Worm (Caenorhabditis elegans) whole organism, young adult: ENCODE data around the gene Y57G11C.5.
"Not testable (repeated sequence)": the region's sequence is repeated elsewhere in the genome, so short reads cannot be mapped to it uniquely, and the experiment has no call there.

Source experiments
- B0035.1 ChIP-seq: sonication (generic microtip); optimal IDR thresholded peaks from 2 replicates; lab custom pipeline; 2016; ENCODE audit warnings: missing genetic modification characterization, mild to moderate bottlenecking, missing compliant biosample characterization, missing genotype, missing genetic modification reagents
- F10E7.11 ChIP-seq: sonication (generic microtip); optimal IDR thresholded peaks from 2 replicates; lab custom pipeline; 2017; ENCODE audit warnings: mild to moderate bottlenecking, missing genetic modification characterization, moderate library complexity, missing compliant biosample characterization
- F22D6.2 ChIP-seq: sonication (generic microtip); optimal IDR thresholded peaks from 2 replicates; lab custom pipeline; 2016; ENCODE audit warnings: mild to moderate bottlenecking, missing genetic modification characterization, missing compliant biosample characterization
- F39B2.1 ChIP-seq: fragments of 200-800 bp; sonication (Bioruptor generic); IDR thresholded peaks from 2 replicates; pipeline ENCODE4 v1.3.6; 2022; ENCODE audit warnings: missing genetic modification reagents, missing genetic modification characterization, missing compliant biosample characterization
- F49E8.2 ChIP-seq: sonication (generic microtip); optimal IDR thresholded peaks from 3 replicates; lab custom pipeline; 2017; ENCODE audit warnings: missing genetic modification characterization, mild to moderate bottlenecking, missing compliant biosample characterization, antibody characterized with exemption, moderate library complexity; ENCODE audit not compliant: insufficient read depth
- T07F8.4 ChIP-seq: sonication (generic microtip); optimal IDR thresholded peaks from 2 replicates; lab custom pipeline; 2016; ENCODE audit warnings: mild to moderate bottlenecking, missing genetic modification characterization, moderate library complexity, missing compliant biosample characterization
- T26A5.8 ChIP-seq: sonication (generic microtip); optimal IDR thresholded peaks from 2 replicates; lab custom pipeline; 2016; ENCODE audit warnings: missing genetic modification characterization, missing compliant biosample characterization
- attf-6 ChIP-seq: fragments of 200-800 bp; sonication (Bioruptor generic); IDR thresholded peaks from 2 replicates; pipeline ENCODE4 v1.3.6; 2022; ENCODE audit warnings: missing genetic modification reagents, missing genetic modification characterization, missing compliant biosample characterization
- bed-2 ChIP-seq: fragments of 200-800 bp; sonication (Bioruptor generic); IDR thresholded peaks from 2 replicates; pipeline ENCODE4 v1.3.6; 2022; ENCODE audit warnings: missing genetic modification reagents, missing genetic modification characterization, missing compliant biosample characterization
- cebp-2 ChIP-seq: fragments of 200-800 bp; sonication (Bioruptor generic); IDR thresholded peaks from 2 replicates; pipeline ENCODE4 v1.3.6; 2022; ENCODE audit warnings: missing genetic modification characterization, missing compliant biosample characterization
- ceh-100 ChIP-seq: fragments of 200-800 bp; sonication (Bioruptor generic); IDR thresholded peaks from 2 replicates; pipeline ENCODE4 v1.3.6; 2022; ENCODE audit warnings: missing genetic modification reagents, missing genetic modification characterization, missing compliant biosample characterization
- efl-1 ChIP-seq: fragments of 150-350 bp; optimal IDR thresholded peaks from 2 replicates; lab custom pipeline; 2014; ENCODE audit warnings: missing biosample characterization, missing genetic modification reagents, missing genetic modification characterization
- egl-44 ChIP-seq: fragments of 200-800 bp; sonication (Bioruptor generic); IDR thresholded peaks from 2 replicates; pipeline ENCODE4 v1.3.6; 2022; ENCODE audit warnings: missing genetic modification reagents, missing genetic modification characterization, missing compliant biosample characterization
- egrh-3 ChIP-seq: fragments of 200-800 bp; sonication (Bioruptor generic); IDR thresholded peaks from 2 replicates; pipeline ENCODE4 v1.3.6; 2022; ENCODE audit warnings: missing genetic modification reagents, missing genetic modification characterization, missing compliant biosample characterization
- ets-4 ChIP-seq: fragments of 200-800 bp; sonication (Bioruptor generic); optimal IDR thresholded peaks from 2 replicates; lab custom pipeline; 2018; ENCODE audit warnings: mild to moderate bottlenecking, missing genetic modification characterization, missing compliant biosample characterization
- fkh-3 ChIP-seq: sonication (generic microtip); optimal IDR thresholded peaks from 2 replicates; lab custom pipeline; 2016; ENCODE audit warnings: mild to moderate bottlenecking, missing genetic modification characterization, missing compliant biosample characterization
- hlh-12 ChIP-seq: sonication (generic microtip); optimal IDR thresholded peaks from 2 replicates; lab custom pipeline; 2016; ENCODE audit warnings: missing genetic modification characterization, missing compliant biosample characterization
- hmg-1.2 ChIP-seq: fragments of 200-800 bp; sonication (Bioruptor generic); IDR thresholded peaks from 2 replicates; pipeline ENCODE4 v1.3.6; 2022; ENCODE audit warnings: missing genetic modification reagents, missing genetic modification characterization, missing compliant biosample characterization
- hsf-1 ChIP-seq: fragments of 200-800 bp; sonication (Bioruptor generic); IDR thresholded peaks from 2 replicates; pipeline ENCODE4 v1.3.6; 2022; ENCODE audit warnings: missing genetic modification reagents, missing genetic modification characterization, missing compliant biosample characterization
- lag-1 ChIP-seq: fragments of 200-800 bp; sonication (Bioruptor generic); IDR thresholded peaks from 2 replicates; pipeline ENCODE4 v1.3.6; 2022; ENCODE audit warnings: missing genetic modification reagents, missing genetic modification characterization, missing compliant biosample characterization
- let-526 ChIP-seq: fragments of 200-800 bp; sonication (Bioruptor generic); IDR thresholded peaks from 2 replicates; pipeline ENCODE4 v1.3.6; 2022; ENCODE audit warnings: missing genetic modification reagents, missing genetic modification characterization, missing compliant biosample characterization
- lsl-1 ChIP-seq: fragments of 200-800 bp; sonication (Bioruptor generic); optimal IDR thresholded peaks from 2 replicates; lab custom pipeline; 2018; ENCODE audit warnings: mild to moderate bottlenecking, missing genetic modification characterization, moderate library complexity, missing compliant biosample characterization
- lsy-27 ChIP-seq: sonication (generic microtip); optimal IDR thresholded peaks from 2 replicates; lab custom pipeline; 2017; ENCODE audit warnings: missing genetic modification characterization, mild to moderate bottlenecking, missing compliant biosample characterization, antibody characterized with exemption, missing genotype, borderline replicate concordance; ENCODE audit not compliant: insufficient read depth
- madf-6 ChIP-seq: fragments of 200-800 bp; sonication (Bioruptor generic); IDR thresholded peaks from 2 replicates; pipeline ENCODE4 v1.3.6; 2022; ENCODE audit warnings: missing genetic modification reagents, missing genetic modification characterization, missing compliant biosample characterization
- repo-1 ChIP-seq: sonication (generic microtip); optimal IDR thresholded peaks from 2 replicates; lab custom pipeline; 2017; ENCODE audit warnings: mild to moderate bottlenecking, missing genetic modification characterization, missing compliant biosample characterization
- snpc-1.1 ChIP-seq: sonication (generic microtip); optimal IDR thresholded peaks from 2 replicates; lab custom pipeline; 2017; ENCODE audit warnings: missing genetic modification characterization, mild to moderate bottlenecking, missing compliant biosample characterization, antibody characterized with exemption, moderate library complexity, missing genotype, missing genetic modification reagents; ENCODE audit not compliant: insufficient read depth
- snpc-4 ChIP-seq, 5 experiments: fragments of 150-350 bp in 1 of 5; sonication (generic microtip) in 4 of 5; optimal IDR thresholded peaks; 2 replicates each; lab custom pipeline; 2014 to 2018; ENCODE audit warnings: missing genetic modification characterization in 5 of 5, missing biosample characterization in 3 of 5, antibody characterized with exemption in 2 of 5, mild to moderate bottlenecking in 2 of 5, missing compliant biosample characterization in 2 of 5, missing genotype in 2 of 5, moderate library complexity in 2 of 5, missing genetic modification reagents in 1 of 5
- tbp1 ChIP-seq: fragments of 200-800 bp; sonication (Bioruptor generic); optimal IDR thresholded peaks from 2 replicates; lab custom pipeline; 2018; ENCODE audit warnings: mild to moderate bottlenecking, missing genetic modification characterization, missing compliant biosample characterization
- ztf-18 ChIP-seq: sonication (generic microtip); optimal IDR thresholded peaks from 2 replicates; lab custom pipeline; 2016; ENCODE audit warnings: missing genotype, mild to moderate bottlenecking, missing genetic modification characterization, missing compliant biosample characterization
- ztf-25 ChIP-seq: fragments of 200-800 bp; sonication (Bioruptor generic); IDR thresholded peaks from 2 replicates; pipeline ENCODE4 v1.3.6; 2022; ENCODE audit warnings: missing genetic modification reagents, missing genetic modification characterization, missing compliant biosample characterization
- ztf-26 ChIP-seq: sonication (generic microtip); optimal IDR thresholded peaks from 2 replicates; lab custom pipeline; 2017; ENCODE audit warnings: missing genetic modification characterization, missing compliant biosample characterization
- ztf-3 ChIP-seq: fragments of 200-800 bp; sonication (Bioruptor generic); optimal IDR thresholded peaks from 2 replicates; lab custom pipeline; 2018; ENCODE audit warnings: mild to moderate bottlenecking, missing genetic modification characterization, missing compliant biosample characterization
- ztf-6 ChIP-seq: fragments of 200-800 bp; sonication (Bioruptor generic); IDR thresholded peaks from 2 replicates; pipeline ENCODE4 v1.3.6; 2022; ENCODE audit warnings: missing genetic modification reagents, missing genetic modification characterization, missing compliant biosample characterization

Y57G11C.5 gene

ce11 chrIV:14759662-14760061 is 5.6 kb downstream of the Y57G11C.5 start:
- TF ChIP-seq snpc-4 (GFP tag; optimal IDR thresholded peaks at IDR 0.05; lab: Kevin White, UChicago), result no peak
- peak in 3 of 4 experiments; percentile 72 to 92 (median 77) for TF ChIP-seq snpc-4 (tag; optimal IDR thresholded peaks at IDR 0.05; lab: Kevin White, UChicago)
- peak; percentile 51 for TF ChIP-seq snpc-1.1
- TF ChIP-seq hmg-1.2 (GFP tag; lab: Robert Waterston, UW), result peak; percentile 36
- TF ChIP-seq ztf-25 (GFP tag; lab: Robert Waterston, UW), result no peak
- TF ChIP-seq, all 124 proteins: peak for 3

- TF ChIP-seq attf-6 (peak; percentile 67; the same call in 1 of the 2 replicates), fkh-3 (tag; lab: Kevin White, UChicago) (no peak), madf-6 (no peak), ztf-6 (GFP tag; lab: Robert Waterston, UW) (no peak)
Measured at ce11 chrIV:14757786-14758185, 7.5 kb downstream of the Y57G11C.5 start.

ce11 chrIV:14754912-14755311 is 10.3 kb downstream of the Y57G11C.5 start, which contains the start of gene Y57G11C.499:
TSS of gene Y57G11C.499 (minus strand) at chrIV:14754934.
- TF ChIP-seq lsy-27 (tag; lab: Kevin White, UChicago) (no peak), snpc-4 (GFP tag; optimal IDR thresholded peaks at IDR 0.05; lab: Kevin White, UChicago) (peak; percentile 78), snpc-4 (tag; optimal IDR thresholded peaks at IDR 0.05; lab: Kevin White, UChicago) (peak in 3 of 4 experiments; percentile 89 to 93 (median 91)), efl-1 (GFP tag; lab: Kevin White, UChicago) (peak; percentile 8), ztf-3 (no peak), tbp1 (GFP tag; lab: Kevin White, UChicago) (peak; percentile 10), madf-6 (peak; percentile 56; the same call in 1 of the 2 replicates), attf-6 (peak; percentile 88), hsf-1 (GFP tag; lab: Robert Waterston, UW) (no peak), ets-4 (GFP tag; lab: Kevin White, UChicago) (no peak), egl-44 (no peak), ztf-26 (tag; lab: Kevin White, UChicago) (no peak), lsl-1 (GFP tag; lab: Kevin White, UChicago) (peak; percentile 79)

ce11 chrIV:14747578-14748208 is 17.5 kb downstream of the Y57G11C.5 start:
- peak; percentile 51; the same call in 1 of the 2 replicates for TF ChIP-seq egrh-3 (GFP tag; lab: Robert Waterston, UW)
- TF ChIP-seq attf-6, result peak; percentile 90
- TF ChIP-seq snpc-4 (GFP tag; optimal IDR thresholded peaks at IDR 0.05; lab: Kevin White, UChicago), result not testable (repeated sequence)
- peak in 2 of 4 experiments; percentile 81 to 94 for TF ChIP-seq snpc-4 (tag; optimal IDR thresholded peaks at IDR 0.05; lab: Kevin White, UChicago)

- TF ChIP-seq F10E7.11 (tag; lab: Kevin White, UChicago), result no peak
Measured at ce11 chrIV:14741926-14742325, 23.3 kb downstream of the Y57G11C.5 start.

- TF ChIP-seq hsf-1 (GFP tag; lab: Robert Waterston, UW), result peak; percentile 92
Measured at ce11 chrIV:14740177-14740576, 25.1 kb downstream of the Y57G11C.5 start.

- TF ChIP-seq let-526 (GFP tag; lab: Robert Waterston, UW) (no peak), ceh-100 (GFP tag; lab: Robert Waterston, UW) (no peak), hlh-12 (tag; lab: Kevin White, UChicago) (no peak), hmg-1.2 (GFP tag; lab: Robert Waterston, UW) (no peak), ztf-18 (tag; lab: Kevin White, UChicago) (no peak), bed-2 (GFP tag; lab: Robert Waterston, UW) (no peak), F39B2.1 (GFP tag; lab: Robert Waterston, UW) (no peak), repo-1 (tag; lab: Kevin White, UChicago) (no peak), F22D6.2 (tag; lab: Kevin White, UChicago) (no peak), madf-6 (no peak), T07F8.4 (tag; lab: Kevin White, UChicago) (no peak), lag-1 (GFP tag; lab: Robert Waterston, UW) (no peak), cebp-2 (no peak), F49E8.2 (no peak), T26A5.8 (tag; lab: Kevin White, UChicago) (no peak), B0035.1 (tag; lab: Kevin White, UChicago) (no peak)
Measured at ce11 chrIV:14729272-14729671, 36.0 kb downstream of the Y57G11C.5 start.
